Fruit fly (Drosophila melanogaster) ovary, adult (tissue): ENCODE data around the gene CG15293.

Experiments
- CG17801 ChIP-seq: fragments of 200-800 bp; optimal IDR thresholded peaks from 2 replicates; lab custom pipeline; 2019; ENCODE audit warnings: missing biosample characterization, mild to moderate bottlenecking, missing genetic modification characterization, moderate library complexity; ENCODE audit not compliant: partially characterized antibody

CG15293 gene

dm6 chr2L:14109347-14109746, at the start of gene CG15293:
Gene CG15293 (minus strand): TSS chr2L:14109447.
- no peak for TF ChIP-seq CG17801 (GFP tag; lab: Kevin White, UChicago)

dm6 chr2L:14157993-14158392, 48.7 kb upstream of the CG15293 start:
- TF ChIP-seq CG17801 (GFP tag; lab: Kevin White, UChicago): no peak

dm6 chr2L:14146368-14146767, 37.1 kb upstream of the CG15293 start:
- no peak for TF ChIP-seq CG17801 (GFP tag; lab: Kevin White, UChicago)

dm6 chr2L:14142842-14143241, 33.6 kb upstream of the CG15293 start:
- TF ChIP-seq CG17801 (GFP tag; lab: Kevin White, UChicago): no peak

dm6 chr2L:14141238-14141637, 32.0 kb upstream of the CG15293 start:
- no peak for TF ChIP-seq CG17801 (GFP tag; lab: Kevin White, UChicago)

- TF ChIP-seq CG17801 (GFP tag; lab: Kevin White, UChicago): no peak
These were observed 26.9 kb upstream of the CG15293 start for dm6 chr2L:14136197-14136596.

dm6 chr2L:14133562-14134539, 24.6 kb upstream of the CG15293 start:
- TF ChIP-seq CG17801 (GFP tag; lab: Kevin White, UChicago): no peak

- no peak for TF ChIP-seq CG17801 (GFP tag; lab: Kevin White, UChicago)
These were observed 16.4 kb upstream of the CG15293 start for dm6 chr2L:14125630-14126029.

- no peak for TF ChIP-seq CG17801 (GFP tag; lab: Kevin White, UChicago)
These were observed 14.4 kb upstream of the CG15293 start for dm6 chr2L:14123605-14124004.

- no peak for TF ChIP-seq CG17801 (GFP tag; lab: Kevin White, UChicago)
These were observed 13.6 kb upstream of the CG15293 start for dm6 chr2L:14122742-14123334.

- no peak for TF ChIP-seq CG17801 (GFP tag; lab: Kevin White, UChicago)
These were observed 11.6 kb upstream of the CG15293 start for dm6 chr2L:14120689-14121397.

dm6 chr2L:14115976-14116501, 6.8 kb upstream of the CG15293 start:
- TF ChIP-seq CG17801 (GFP tag; lab: Kevin White, UChicago): no peak

- no peak for TF ChIP-seq CG17801 (GFP tag; lab: Kevin White, UChicago)
These were observed 4.0 kb upstream of the CG15293 start for dm6 chr2L:14113207-14113606.

dm6 chr2L:14112192-14112591, 2.9 kb upstream of the CG15293 start:
- TF ChIP-seq CG17801 (GFP tag; lab: Kevin White, UChicago): no peak

- TF ChIP-seq CG17801 (GFP tag; lab: Kevin White, UChicago): no peak
These were observed 1.4 kb upstream of the CG15293 start, which contains the start of gene CG31769 for dm6 chr2L:14110639-14111038. Gene CG31769 (minus strand): TSS chr2L:14110739.
